Fruit fly (Drosophila melanogaster): Measurements from ENCODE around the gene CG32365.
A peak's percentile ranks its signal among the peaks of the same experiment; 100 is the strongest.

CG32365 gene

dm6 chr3L:7855778-7856625 is 12.8 kb upstream of the CG32365 start (continued):
- peak; percentile 34 for TF ChIP-seq Hand (GFP tag; optimal IDR thresholded peaks at IDR 0.05)
- TF ChIP-seq CG13775 (GFP tag; optimal IDR thresholded peaks at IDR 0.05): peak; percentile 90
- no peak for TF ChIP-seq nau (GFP tag; optimal IDR thresholded peaks at IDR 0.05)
- TF ChIP-seq CG34422 (GFP tag; IDR thresholded peaks at IDR 0.05): peak; percentile 52; the same call in 1 of the 3 replicates
- TF ChIP-seq klu (GFP tag; IDR thresholded peaks at IDR 0.05): peak; percentile 85; the same call in 1 of the 2 replicates
- TF ChIP-seq CG1233 (GFP tag; optimal IDR thresholded peaks at IDR 0.05): peak; percentile 46
- TF ChIP-seq CG16815 (GFP tag; optimal IDR thresholded peaks at IDR 0.05): peak; percentile 79
- TF ChIP-seq gro (GFP tag; optimal IDR thresholded peaks at IDR 0.05): peak; percentile 35
- peak; percentile 73 for TF ChIP-seq CG15011 (GFP tag; optimal IDR thresholded peaks at IDR 0.05)
- peak; percentile 50 for TF ChIP-seq Fer2 (tag; optimal IDR thresholded peaks at IDR 0.05)
- TF ChIP-seq ftz-f1 (GFP tag; optimal IDR thresholded peaks at IDR 0.05): no peak
- TF ChIP-seq CG2875 (GFP tag; optimal IDR thresholded peaks at IDR 0.05): no peak
- TF ChIP-seq CG12236 (GFP tag; optimal IDR thresholded peaks at IDR 0.05): no peak
- no peak for TF ChIP-seq CG42726 (GFP tag; IDR thresholded peaks at IDR 0.05; ENCODE audit: partially characterized antibody)
- peak; percentile 85 for TF ChIP-seq grau (tag; optimal IDR thresholded peaks at IDR 0.05)
- TF ChIP-seq CG2120 (GFP tag; optimal IDR thresholded peaks at IDR 0.05): peak; percentile 82
- TF ChIP-seq Rx (GFP tag; IDR thresholded peaks at IDR 0.05): no peak
- peak; percentile 59 for TF ChIP-seq Bteb2 (GFP tag; optimal IDR thresholded peaks at IDR 0.05)
- TF ChIP-seq ara (GFP tag; IDR thresholded peaks at IDR 0.05): no peak
- peak; percentile 40 for TF ChIP-seq HLH54F (GFP tag; optimal IDR thresholded peaks at IDR 0.05)
- no peak for TF ChIP-seq NC2β (GFP tag; optimal IDR thresholded peaks at IDR 0.05)
- peak; percentile 84 for TF ChIP-seq fd96Cb (tag; optimal IDR thresholded peaks at IDR 0.05)
- TF ChIP-seq pum (GFP tag; optimal IDR thresholded peaks at IDR 0.05): peak; percentile 0
- TF ChIP-seq zen (tag; optimal IDR thresholded peaks at IDR 0.05): peak; percentile 50
- peak; percentile 51; the same call in 1 of the 2 replicates for TF ChIP-seq CG17328 (GFP tag; IDR thresholded peaks at IDR 0.05)
- peak; percentile 87 for TF ChIP-seq al (GFP tag; IDR thresholded peaks at IDR 0.05)
- peak; percentile 59 for TF ChIP-seq CG30431 (GFP tag; optimal IDR thresholded peaks at IDR 0.05)
- peak; percentile 90 for TF ChIP-seq grn (GFP tag; optimal IDR thresholded peaks at IDR 0.05)
- no peak for TF ChIP-seq Neu2 (GFP tag; optimal IDR thresholded peaks at IDR 0.05; ENCODE audit: borderline replicate concordance)
- no peak for TF ChIP-seq Scr (GFP tag; IDR thresholded peaks at IDR 0.05; ENCODE audit: partially characterized antibody)
- no peak for TF ChIP-seq lov (optimal IDR thresholded peaks at IDR 0.05)
- no peak for TF ChIP-seq lov (GFP tag; IDR thresholded peaks at IDR 0.05)
- peak; percentile 26 for TF ChIP-seq kah (GFP tag; optimal IDR thresholded peaks at IDR 0.05)
- TF ChIP-seq CG17912 (GFP tag; optimal IDR thresholded peaks at IDR 0.05): no peak
- no peak for TF ChIP-seq CG4282 (GFP tag; optimal IDR thresholded peaks at IDR 0.05)
- TF ChIP-seq CG6854 (GFP tag; optimal IDR thresholded peaks at IDR 0.05): peak; percentile 82
- no peak for TF ChIP-seq Dll (GFP tag; IDR thresholded peaks at IDR 0.05; ENCODE audit: partially characterized antibody)
- peak in 1 of 2 experiments; percentile 99 for TF ChIP-seq Pdp1 (GFP tag; optimal IDR thresholded peaks at IDR 0.05)
- peak; percentile 96 for TF ChIP-seq CoRest (tag; optimal IDR thresholded peaks at IDR 0.05)
- peak; percentile 90 for TF ChIP-seq CG10147 (GFP tag; optimal IDR thresholded peaks at IDR 0.05)
- TF ChIP-seq CG5245 (GFP tag; optimal IDR thresholded peaks at IDR 0.05): peak; percentile 50
- TF ChIP-seq CG30020 (tag; optimal IDR thresholded peaks at IDR 0.05): no peak
- peak; percentile 91 for TF ChIP-seq Sox100B (GFP tag; optimal IDR thresholded peaks at IDR 0.05)
- no peak for TF ChIP-seq CrebB (tag; optimal IDR thresholded peaks at IDR 0.05)
- 0 out of 2 replicates have a peak, but pooled peaks have one; percentile 35 for TF ChIP-seq danr (GFP tag; IDR thresholded peaks at IDR 0.05)
- no peak for TF ChIP-seq CG1529 (GFP tag; optimal IDR thresholded peaks at IDR 0.05)
- TF ChIP-seq CG11085 (GFP tag; IDR thresholded peaks at IDR 0.05): peak; percentile 65
- TF ChIP-seq Mad (GFP tag; optimal IDR thresholded peaks at IDR 0.05): peak; percentile 29

All from whole organism, embryonic.